Worm (Caenorhabditis elegans): ENCODE data around the gene chca-1.

chca-1 gene

ce11 chrIV:9671001-9671652 lies 19.9 kb downstream of the chca-1 start (continued):
- TF ChIP-seq T20F7.1 (GFP tag; optimal IDR thresholded peaks at IDR 0.05) = no peak
- TF ChIP-seq F10B5.3 (tag; optimal IDR thresholded peaks at IDR 0.05) = peak; percentile 12
- TF ChIP-seq fos-1 (tag; optimal IDR thresholded peaks at IDR 0.05) = no peak
- no peak for TF ChIP-seq D1046.2 (GFP tag; IDR thresholded peaks at IDR 0.05)
- no peak for TF ChIP-seq ctbp-1 (GFP tag; IDR thresholded peaks at IDR 0.05)
- TF ChIP-seq ceh-28 (tag; optimal IDR thresholded peaks at IDR 0.05) = no peak
- TF ChIP-seq mdt-29 (GFP tag; IDR thresholded peaks at IDR 0.05) = no peak
- TF ChIP-seq aha-1 (tag) = peak; percentile 93
- peak; percentile 79 for TF ChIP-seq pqm-1 (tag; optimal IDR thresholded peaks at IDR 0.05)
- TF ChIP-seq dmd-8 (GFP tag; IDR thresholded peaks at IDR 0.05) = no peak
- TF ChIP-seq unc-62 (GFP tag; optimal IDR thresholded peaks at IDR 0.05 in 1 of 2) = peak in 1 of 2 experiments; percentile 95
- no peak for TF ChIP-seq unc-62 (tag; optimal IDR thresholded peaks at IDR 0.05)
- TF ChIP-seq lin-13 (GFP tag; optimal IDR thresholded peaks at IDR 0.05) = no peak

ce11 chrIV:9672434-9672833 lies 21.2 kb downstream of the chca-1 start:
- peak; percentile 32 for TF ChIP-seq nhr-48 (tag; optimal IDR thresholded peaks at IDR 0.05)
- peak; percentile 53 for TF ChIP-seq cey-2 (tag; optimal IDR thresholded peaks at IDR 0.05; ENCODE audit: borderline replicate concordance, insufficient read depth)
- TF ChIP-seq mdl-1 (tag; optimal IDR thresholded peaks at IDR 0.05) = peak in 1 of 2 experiments; percentile 80
- peak; percentile 38 for TF ChIP-seq gei-8 (GFP tag; optimal IDR thresholded peaks at IDR 0.05)
- peak; percentile 7 for TF ChIP-seq mxl-3 (GFP tag; optimal IDR thresholded peaks at IDR 0.05)
- TF ChIP-seq skn-1 (tag; optimal IDR thresholded peaks at IDR 0.05) = no peak
- no peak for TF ChIP-seq lin-13 (GFP tag; optimal IDR thresholded peaks at IDR 0.05)
- peak in 1 of 2 experiments; percentile 82 for TF ChIP-seq lsy-2 (tag; optimal IDR thresholded peaks at IDR 0.05)
- TF ChIP-seq aha-1 (tag) = peak; percentile 97
- peak; percentile 73 for TF ChIP-seq hlh-11 (tag; optimal IDR thresholded peaks at IDR 0.05)
- no peak for TF ChIP-seq mep-1 (tag; optimal IDR thresholded peaks at IDR 0.05)
- TF ChIP-seq hlh-30 (tag; optimal IDR thresholded peaks at IDR 0.05; ENCODE audit: insufficient read depth) = peak; percentile 71
- TF ChIP-seq dmd-6 (GFP tag; IDR thresholded peaks at IDR 0.05) = peak; percentile 59
- no peak for TF ChIP-seq spr-3 (GFP tag; optimal IDR thresholded peaks at IDR 0.05)
- TF ChIP-seq unc-62 (GFP tag; optimal IDR thresholded peaks at IDR 0.05 in 1 of 2) = peak in 1 of 2 experiments; percentile 66
- TF ChIP-seq unc-62 (tag; optimal IDR thresholded peaks at IDR 0.05) = no peak
- TF ChIP-seq nhr-28 (tag; optimal IDR thresholded peaks at IDR 0.05) = peak; percentile 82

ce11 chrIV:9673206-9673605 lies 22.0 kb downstream of the chca-1 start:
- TF ChIP-seq ZK546.5 (tag; optimal IDR thresholded peaks at IDR 0.05) (no peak), unc-62 (GFP tag; optimal IDR thresholded peaks at IDR 0.05 in 1 of 2) (peak in 1 of 2 experiments; percentile 84), unc-62 (tag; optimal IDR thresholded peaks at IDR 0.05) (no peak), arid-1 (GFP tag; conservative IDR thresholded peaks at IDR 0.05) (no peak), daf-16 (GFP tag; optimal IDR thresholded peaks at IDR 0.05) (no peak), daf-16 (tag; optimal IDR thresholded peaks at IDR 0.05) (no peak), hmg-1.1 (GFP tag; IDR thresholded peaks at IDR 0.05) (no peak), mep-1 (tag; optimal IDR thresholded peaks at IDR 0.05) (no peak)

ce11 chrIV:9673683-9674336 lies 22.6 kb downstream of the chca-1 start:
- peak; percentile 3 for TF ChIP-seq nhr-10 (tag; optimal IDR thresholded peaks at IDR 0.05)
- peak; percentile 4 for TF ChIP-seq nhr-28 (tag; optimal IDR thresholded peaks at IDR 0.05)
- TF ChIP-seq daf-16 (GFP tag; optimal IDR thresholded peaks at IDR 0.05) = no peak
- TF ChIP-seq daf-16 (tag; optimal IDR thresholded peaks at IDR 0.05) = peak; percentile 61
- no peak for TF ChIP-seq ama-1 (optimal IDR thresholded peaks at IDR 0.05)
- peak in 1 of 2 experiments; percentile 94 for TF ChIP-seq unc-62 (GFP tag; optimal IDR thresholded peaks at IDR 0.05 in 1 of 2)
- TF ChIP-seq unc-62 (tag; optimal IDR thresholded peaks at IDR 0.05) = no peak
- peak; percentile 25 for TF ChIP-seq pqm-1 (tag; optimal IDR thresholded peaks at IDR 0.05)
- TF ChIP-seq mes-2 (tag; optimal IDR thresholded peaks at IDR 0.05; ENCODE audit: poor library complexity, severe bottlenecking) = peak; percentile 7
- peak in 1 of 2 experiments; percentile 22 for TF ChIP-seq mdl-1 (tag; optimal IDR thresholded peaks at IDR 0.05)
- TF ChIP-seq dmd-9 (GFP tag; IDR thresholded peaks at IDR 0.05) = 0 out of 2 replicates have a peak, but pooled peaks have one; percentile 9
- 0 out of 2 replicates have a peak, but pooled peaks have one; percentile 16 for TF ChIP-seq zfp-3 (GFP tag; conservative IDR thresholded peaks at IDR 0.05)
- TF ChIP-seq snpc-4 (tag; optimal IDR thresholded peaks at IDR 0.05) = no peak
- peak; percentile 2 for TF ChIP-seq mep-1 (tag; optimal IDR thresholded peaks at IDR 0.05)
- TF ChIP-seq aha-1 (tag) = peak; percentile 77
- no peak for TF ChIP-seq sdz-12 (GFP tag; optimal IDR thresholded peaks at IDR 0.05)
- TF ChIP-seq ctbp-1 (GFP tag; IDR thresholded peaks at IDR 0.05) = 0 out of 2 replicates have a peak, but pooled peaks have one; percentile 53
- TF ChIP-seq nhr-25 (tag; optimal IDR thresholded peaks at IDR 0.05; ENCODE audit: borderline replicate concordance, insufficient read depth) = no peak
- TF ChIP-seq dve-1 (tag; optimal IDR thresholded peaks at IDR 0.05; ENCODE audit: insufficient read depth) = peak; percentile 56
- TF ChIP-seq nhr-6 (tag; optimal IDR thresholded peaks at IDR 0.05) = no peak
- TF ChIP-seq mxl-3 (GFP tag; optimal IDR thresholded peaks at IDR 0.05) = peak; percentile 1
- TF ChIP-seq hlh-11 (tag; optimal IDR thresholded peaks at IDR 0.05) = peak; percentile 27
